Fruit fly (Drosophila melanogaster) whole organism, pupa: ENCODE data around the gene Nrx-IV.

Experiments used
- CG13204 ChIP-seq: fragments of 200-800 bp; sonication (Bioruptor generic); optimal IDR thresholded peaks from 2 replicates; lab custom pipeline; 2018; ENCODE audit warnings: missing biosample characterization, mild to moderate bottlenecking, missing genetic modification characterization, moderate library complexity
- CG17806 ChIP-seq: fragments of 200-800 bp; sonication (Bioruptor generic); optimal IDR thresholded peaks from 2 replicates; lab custom pipeline; 2018; ENCODE audit warnings: missing biosample characterization, mild to moderate bottlenecking, missing genetic modification characterization, moderate library complexity

dm6 chr3L:12183967-12184366 lies 37.6 kb downstream of the Nrx-IV start:
- no peak for TF ChIP-seq CG13204
- no peak for TF ChIP-seq CG17806 (tag; lab: Kevin White, UChicago)
